Worm (Caenorhabditis elegans) whole organism, L4 larva: ENCODE measurements around the gene pad-2.

Source experiments
- D1046.2 ChIP-seq: fragments of 200-800 bp; sonication (Bioruptor generic); IDR thresholded peaks from 2 replicates; pipeline ENCODE4 v1.3.6; 2022; ENCODE audit warnings: missing genetic modification characterization, missing compliant biosample characterization
- F10B5.3 ChIP-seq: sonication (generic microtip); optimal IDR thresholded peaks from 2 replicates; lab custom pipeline; 2016; ENCODE audit warnings: mild to moderate bottlenecking, missing genetic modification characterization, missing compliant biosample characterization
- F49E8.2 ChIP-seq: sonication (generic microtip); optimal IDR thresholded peaks from 2 replicates; lab custom pipeline; 2016; ENCODE audit warnings: missing compliant biosample characterization, mild to moderate bottlenecking, missing genetic modification characterization, borderline replicate concordance
- Y5F2A.4 ChIP-seq: fragments of 200-800 bp; sonication (Bioruptor generic); optimal IDR thresholded peaks from 2 replicates; lab custom pipeline; 2018; ENCODE audit warnings: mild to moderate bottlenecking, missing genetic modification characterization, missing compliant biosample characterization
- Y75B8A.6 ChIP-seq: fragments of 200-800 bp; sonication (Bioruptor generic); IDR thresholded peaks from 2 replicates; pipeline ENCODE4 v1.3.6; 2022; ENCODE audit warnings: missing genetic modification reagents, missing genetic modification characterization, missing compliant biosample characterization
- ZK337.2 ChIP-seq: fragments of 200-800 bp; sonication (Bioruptor generic); IDR thresholded peaks from 2 replicates; pipeline ENCODE4 v1.3.6; 2022; ENCODE audit warnings: missing genetic modification reagents, missing genetic modification characterization, missing compliant biosample characterization
- ZK546.5 ChIP-seq, 2 experiments: sonication (generic microtip); optimal IDR thresholded peaks; 2 replicates each; lab custom pipeline; 2017; ENCODE audit warnings: missing biosample characterization in 2 of 2, missing genetic modification characterization in 2 of 2
- ama-1 ChIP-seq: fragments of 150-350 bp; optimal IDR thresholded peaks from 2 replicates; lab custom pipeline; 2014; ENCODE audit warnings: inconsistent platforms, mixed read lengths
- attf-4 ChIP-seq: sonication (generic microtip); optimal IDR thresholded peaks from 3 replicates; lab custom pipeline; 2017; ENCODE audit warnings: missing biosample characterization, missing genetic modification characterization
- ceh-44 ChIP-seq: fragments of 200-800 bp; sonication (Bioruptor generic); IDR thresholded peaks from 2 replicates; pipeline ENCODE4 v1.3.6; 2022; ENCODE audit warnings: missing genetic modification reagents, missing genetic modification characterization, missing compliant biosample characterization
- daf-12 ChIP-seq: fragments of 150-350 bp; optimal IDR thresholded peaks from 2 replicates; lab custom pipeline; 2014; ENCODE audit warnings: missing biosample characterization, missing genetic modification reagents, missing genetic modification characterization
- daf-16 ChIP-seq, 3 experiments: sonication (generic microtip); optimal IDR thresholded peaks; 2 replicates each; lab custom pipeline; 2016 to 2017; ENCODE audit warnings: missing genetic modification characterization in 3 of 3, missing genetic modification reagents in 3 of 3, mild to moderate bottlenecking in 2 of 3, missing compliant biosample characterization in 2 of 3, missing biosample characterization in 1 of 3, moderate library complexity in 1 of 3
- daf-8 ChIP-seq: fragments of 200-800 bp; sonication (Bioruptor generic); IDR thresholded peaks from 2 replicates; pipeline ENCODE4 v1.3.6; 2022; ENCODE audit warnings: missing genetic modification characterization, missing compliant biosample characterization
- dmd-6 ChIP-seq: fragments of 200-800 bp; sonication (Bioruptor generic); IDR thresholded peaks from 2 replicates; pipeline ENCODE4 v1.3.6; 2022; ENCODE audit warnings: missing genetic modification reagents, missing genetic modification characterization, missing compliant biosample characterization
- dpl-1 ChIP-seq: fragments of 150-350 bp; optimal IDR thresholded peaks from 2 replicates; lab custom pipeline; 2014; ENCODE audit warnings: missing biosample characterization, missing genetic modification reagents, missing genetic modification characterization
- duxl-1 ChIP-seq: sonication (generic microtip); optimal IDR thresholded peaks from 2 replicates; lab custom pipeline; 2016; ENCODE audit warnings: mild to moderate bottlenecking, missing genetic modification characterization, moderate library complexity, missing compliant biosample characterization; ENCODE audit not compliant: poor library complexity
- egl-27 ChIP-seq: sonication (generic microtip); optimal IDR thresholded peaks from 3 replicates; lab custom pipeline; 2017; ENCODE audit warnings: missing biosample characterization, missing genetic modification reagents, missing genetic modification characterization
- egl-43 ChIP-seq: fragments of 200-800 bp; sonication (Bioruptor generic); IDR thresholded peaks from 2 replicates; pipeline ENCODE4 v1.3.6; 2022; ENCODE audit warnings: missing genetic modification reagents, missing genetic modification characterization, missing compliant biosample characterization
- fkh-10 ChIP-seq: fragments of 150-350 bp; optimal IDR thresholded peaks from 2 replicates; lab custom pipeline; 2014; ENCODE audit warnings: missing biosample characterization, missing genetic modification reagents, missing genetic modification characterization
- gei-8 ChIP-seq: fragments of 200-800 bp; sonication (Bioruptor generic); optimal IDR thresholded peaks from 2 replicates; lab custom pipeline; 2018; ENCODE audit warnings: mild to moderate bottlenecking, missing genetic modification characterization, missing compliant biosample characterization
- hlh-11 ChIP-seq: fragments of 200-800 bp; sonication (Bioruptor generic); optimal IDR thresholded peaks from 2 replicates; lab custom pipeline; 2018; ENCODE audit warnings: mild to moderate bottlenecking, missing genetic modification characterization, missing compliant biosample characterization
- hmg-1.1 ChIP-seq: fragments of 200-800 bp; sonication (Bioruptor generic); IDR thresholded peaks from 2 replicates; pipeline ENCODE4 v1.3.6; 2022; ENCODE audit warnings: missing genetic modification reagents, missing genetic modification characterization, missing compliant biosample characterization
- lin-13 ChIP-seq: fragments of 150-350 bp; optimal IDR thresholded peaks from 2 replicates; lab custom pipeline; 2014; ENCODE audit warnings: missing biosample characterization, missing genetic modification reagents, missing genetic modification characterization
- lin-15B ChIP-seq: fragments of 150-350 bp; sonication (generic microtip); optimal IDR thresholded peaks from 3 replicates; lab custom pipeline; 2014; ENCODE audit warnings: missing biosample characterization, missing genetic modification characterization
- lin-38 ChIP-seq: fragments of 200-800 bp; sonication (Bioruptor generic); IDR thresholded peaks from 2 replicates; pipeline ENCODE4 v1.3.6; 2022; ENCODE audit warnings: missing genetic modification reagents, missing genetic modification characterization, missing compliant biosample characterization
- lsy-2 ChIP-seq, 2 experiments: fragments of 150-350 bp in 1 of 2; sonication (generic microtip) in 1 of 2; optimal IDR thresholded peaks; 2 replicates each; lab custom pipeline; 2014 to 2017; ENCODE audit warnings: missing biosample characterization in 2 of 2, missing genetic modification characterization in 2 of 2
- mes-2 ChIP-seq: sonication (generic microtip); optimal IDR thresholded peaks from 2 replicates; lab custom pipeline; 2016; ENCODE audit warnings: missing genotype, mild to moderate bottlenecking, missing genetic modification characterization, missing compliant biosample characterization; ENCODE audit not compliant: poor library complexity, severe bottlenecking
- nhr-111 ChIP-seq: fragments of 200-800 bp; sonication (Bioruptor generic); optimal IDR thresholded peaks from 2 replicates; lab custom pipeline; 2018; ENCODE audit warnings: mild to moderate bottlenecking, missing genetic modification characterization, missing compliant biosample characterization
- nhr-48 ChIP-seq: sonication (generic microtip); optimal IDR thresholded peaks from 2 replicates; lab custom pipeline; 2016; ENCODE audit warnings: mild to moderate bottlenecking, missing genetic modification characterization, missing compliant biosample characterization
- nhr-6 ChIP-seq: fragments of 150-350 bp; optimal IDR thresholded peaks from 2 replicates; lab custom pipeline; 2014; ENCODE audit warnings: missing biosample characterization, missing genetic modification characterization
- nhr-77 ChIP-seq: fragments of 150-350 bp; optimal IDR thresholded peaks from 2 replicates; lab custom pipeline; 2014; ENCODE audit warnings: missing biosample characterization, missing genetic modification characterization
- pha-4 ChIP-seq, 2 experiments: fragments of 150-350 bp in 1 of 2; fragments of 200-800 bp in 1 of 2; sonication (Bioruptor generic) in 1 of 2; IDR thresholded peaks in 1 of 2; optimal IDR thresholded peaks in 1 of 2; 2 replicates each; pipeline versions ENCODE4 v1.3.6 to Lab custom; 2014 to 2022; ENCODE audit warnings: missing genetic modification characterization in 2 of 2, missing genetic modification reagents in 2 of 2, missing biosample characterization in 1 of 2, missing compliant biosample characterization in 1 of 2
- pqm-1 ChIP-seq: sonication (generic microtip); optimal IDR thresholded peaks from 2 replicates; lab custom pipeline; 2017; ENCODE audit warnings: missing biosample characterization, missing genetic modification characterization
- sdz-12 ChIP-seq: fragments of 200-800 bp; sonication (Bioruptor generic); optimal IDR thresholded peaks from 2 replicates; lab custom pipeline; 2018; ENCODE audit warnings: mild to moderate bottlenecking, missing genetic modification characterization, missing compliant biosample characterization
- set-16 ChIP-seq: fragments of 200-800 bp; sonication (Bioruptor generic); IDR thresholded peaks from 2 replicates; pipeline ENCODE4 v1.3.6; 2022; ENCODE audit warnings: missing genetic modification reagents, missing genetic modification characterization, missing compliant biosample characterization
- skn-1 ChIP-seq: fragments of 150-350 bp; optimal IDR thresholded peaks from 2 replicates; lab custom pipeline; 2014; ENCODE audit warnings: missing biosample characterization, missing genetic modification characterization
- snpc-1.2 ChIP-seq: fragments of 200-800 bp; sonication (Bioruptor generic); IDR thresholded peaks from 2 replicates; pipeline ENCODE4 v1.3.6; 2022; ENCODE audit warnings: missing genetic modification reagents, missing genetic modification characterization, missing compliant biosample characterization
- snpc-4 ChIP-seq: fragments of 150-350 bp; optimal IDR thresholded peaks from 2 replicates; lab custom pipeline; 2014; ENCODE audit warnings: missing biosample characterization, missing genetic modification characterization
- spr-1 ChIP-seq: sonication (generic microtip); optimal IDR thresholded peaks from 2 replicates; lab custom pipeline; 2016; ENCODE audit warnings: mild to moderate bottlenecking, missing genetic modification characterization, missing compliant biosample characterization
- tag-97 ChIP-seq: fragments of 200-800 bp; sonication (Bioruptor generic); IDR thresholded peaks from 2 replicates; pipeline ENCODE4 v1.3.6; 2022; ENCODE audit warnings: missing genetic modification characterization, missing compliant biosample characterization
- zag-1 ChIP-seq: fragments of 150-350 bp; optimal IDR thresholded peaks from 2 replicates; lab custom pipeline; 2014; ENCODE audit warnings: missing biosample characterization, missing genetic modification characterization
- zfp-2 ChIP-seq: sonication (generic microtip); optimal IDR thresholded peaks from 2 replicates; lab custom pipeline; 2016; ENCODE audit warnings: mild to moderate bottlenecking, missing genetic modification characterization, missing compliant biosample characterization

The pad-2 gene

DNA sequence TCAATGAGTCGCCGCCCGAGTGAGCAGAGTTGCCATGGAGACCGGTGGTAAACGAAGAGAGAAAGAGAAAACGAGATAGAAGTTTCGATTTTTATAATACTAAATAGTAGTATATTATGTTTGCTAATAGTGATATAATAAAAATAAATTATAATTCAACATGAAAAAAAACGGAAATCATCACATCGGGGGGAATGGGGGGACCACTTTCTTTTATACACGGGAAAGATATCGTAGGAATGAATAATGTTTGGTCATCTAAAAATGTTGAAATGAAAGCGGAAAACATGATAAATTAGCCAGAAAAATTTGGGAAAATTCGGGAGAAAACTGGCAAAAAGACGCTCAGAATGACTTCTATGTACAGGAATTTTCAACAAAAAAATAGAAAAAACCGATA lies 17.2 kb upstream of the pad-2 start, which contains the start of gene bbs-5:
bbs-5 (minus strand) TSS at position 101 of the 400 bp plus-strand sequence.
- TF ChIP-seq lin-13 (GFP tag; lab: Kevin White, UChicago) (no peak), pha-4 (GFP tag; IDR thresholded peaks at IDR 0.05; lab: Robert Waterston, UW) (no peak), pha-4 (tag; optimal IDR thresholded peaks at IDR 0.05; lab: Kevin White, UChicago) (no peak), egl-43 (GFP tag; lab: Robert Waterston, UW) (no peak), nhr-6 (tag; lab: Kevin White, UChicago) (no peak), lin-38 (GFP tag; lab: Robert Waterston, UW) (no peak), Y5F2A.4 (GFP tag; lab: Kevin White, UChicago) (no peak), dpl-1 (GFP tag; lab: Kevin White, UChicago) (no peak)

DNA sequence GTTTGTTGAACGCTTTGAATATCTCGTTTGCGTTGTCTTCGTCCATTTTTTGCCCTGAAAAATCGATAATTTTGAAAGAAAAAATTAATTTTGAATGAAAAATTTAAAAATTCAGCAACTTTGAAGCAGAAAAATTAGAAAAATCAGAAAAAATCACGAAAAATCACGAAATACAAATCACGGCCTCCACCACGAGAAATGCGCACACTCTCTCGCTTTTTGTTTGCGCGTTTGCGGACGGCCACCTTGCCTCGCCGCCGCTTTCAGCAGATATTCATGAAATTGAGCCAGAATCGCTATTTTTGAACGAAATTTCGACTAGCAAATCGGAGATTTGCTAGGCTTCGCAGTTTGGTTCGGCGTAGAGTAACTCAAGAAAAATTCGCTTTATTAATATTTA lies 12.1 kb upstream of the pad-2 start, which contains the start of gene inpp-4B:
inpp-4B (minus strand) TSS at position 54 of the 400 bp plus-strand sequence.
- TF ChIP-seq hmg-1.1 (0 out of 2 replicates have a peak, but pooled peaks have one; percentile 14), lin-38 (GFP tag; lab: Robert Waterston, UW) (peak; percentile 57; the same call in 1 of the 2 replicates), mes-2 (tag; lab: Kevin White, UChicago) (peak; percentile 17), ZK337.2 (0 out of 2 replicates have a peak, but pooled peaks have one; percentile 8)

DNA sequence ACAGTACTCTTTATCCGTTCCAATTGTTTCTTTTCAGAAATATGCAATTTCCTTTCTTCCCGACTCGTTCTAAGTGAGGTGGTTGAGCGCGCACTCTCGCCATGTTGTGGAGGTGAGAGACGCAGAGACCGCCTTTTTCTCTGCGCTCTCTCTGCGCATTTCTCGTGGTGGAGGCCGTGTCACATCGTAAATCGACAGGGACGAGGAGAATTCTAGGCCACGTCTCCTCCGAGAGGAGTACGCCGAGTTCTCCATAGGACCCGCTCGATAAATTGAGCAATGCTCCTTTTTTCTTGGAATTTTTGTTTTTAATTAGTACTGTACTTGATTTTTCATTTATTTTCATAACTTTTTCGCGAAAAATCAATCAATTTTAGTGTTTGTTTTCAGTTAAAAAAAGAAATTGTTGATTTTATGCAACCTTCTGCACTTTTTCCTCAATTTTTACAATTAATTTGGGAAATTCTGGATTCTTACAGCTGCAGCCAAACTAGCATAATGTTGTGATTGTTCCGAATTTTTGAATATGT lies 8.1 kb upstream of the pad-2 start, which contains the start of gene cnk-1:
cnk-1 (plus strand) TSS at position 480 of the 530 bp plus-strand sequence.
- TF ChIP-seq gei-8 (no peak), Y75B8A.6 (GFP tag; lab: Robert Waterston, UW) (0 out of 2 replicates have a peak, but pooled peaks have one; percentile 53), skn-1 (no peak), mes-2 (tag; lab: Kevin White, UChicago) (peak; percentile 99), pha-4 (GFP tag; IDR thresholded peaks at IDR 0.05; lab: Robert Waterston, UW) (peak; percentile 95), pha-4 (tag; optimal IDR thresholded peaks at IDR 0.05; lab: Kevin White, UChicago) (no peak), lin-13 (GFP tag; lab: Kevin White, UChicago) (peak; percentile 51), dmd-6 (GFP tag; lab: Robert Waterston, UW) (peak; percentile 98), ZK337.2 (peak; percentile 99), ceh-44 (GFP tag; lab: Robert Waterston, UW) (peak; percentile 99), nhr-48 (peak; percentile 37), zfp-2 (tag; lab: Kevin White, UChicago) (no peak), lsy-2 (tag; optimal IDR thresholded peaks at IDR 0.05; lab: Kevin White, UChicago) (peak in 1 of 2 experiments; percentile 82), egl-27 (no peak), attf-4 (tag; lab: Kevin White, UChicago) (no peak), tag-97 (GFP tag; lab: Robert Waterston, UW) (peak; percentile 98), sdz-12 (GFP tag; lab: Kevin White, UChicago) (peak; percentile 74), fkh-10 (GFP tag; lab: Kevin White, UChicago) (no peak), zag-1 (tag; lab: Kevin White, UChicago) (no peak), hmg-1.1 (peak; percentile 99), ama-1 (lab: Kevin White, UChicago) (no peak), set-16 (GFP tag; lab: Robert Waterston, UW) (peak; percentile 92), ZK546.5 (tag; optimal IDR thresholded peaks at IDR 0.05; lab: Kevin White, UChicago) (no peak), daf-8 (GFP tag; lab: Robert Waterston, UW) (0 out of 2 replicates have a peak, but pooled peaks have one; percentile 11), duxl-1 (tag; lab: Kevin White, UChicago) (peak; percentile 64), pqm-1 (tag; lab: Kevin White, UChicago) (no peak), D1046.2 (GFP tag; lab: Robert Waterston, UW) (peak; percentile 97), nhr-111 (GFP tag; lab: Kevin White, UChicago) (no peak), daf-12 (tag; lab: Kevin White, UChicago) (no peak), snpc-1.2 (GFP tag; lab: Robert Waterston, UW) (peak; percentile 88), F49E8.2 (tag; lab: Kevin White, UChicago) (peak; percentile 76), hlh-11 (tag; lab: Kevin White, UChicago) (peak; percentile 69), Y5F2A.4 (GFP tag; lab: Kevin White, UChicago) (no peak), snpc-4 (no peak), egl-43 (GFP tag; lab: Robert Waterston, UW) (peak; percentile 97), lin-15B (peak; percentile 15), daf-16 (GFP tag; optimal IDR thresholded peaks at IDR 0.05; lab: Kevin White, UChicago) (no peak), daf-16 (tag; optimal IDR thresholded peaks at IDR 0.05; lab: Kevin White, UChicago) (peak; percentile 57), spr-1 (tag; lab: Kevin White, UChicago) (no peak), F10B5.3 (tag; lab: Kevin White, UChicago) (no peak), nhr-77 (peak; percentile 6)
